Worm (Caenorhabditis elegans) whole organism, L2 larva: ENCODE measurements around the gene crn-6.
A peak's percentile ranks its signal among the peaks of the same experiment; 100 is the strongest.

ENCODE experiments used
- C34F6.9 ChIP-seq: fragments of 150-350 bp; optimal IDR thresholded peaks from 2 replicates; lab custom pipeline; 2014; ENCODE audit warnings: missing biosample characterization, missing genetic modification characterization
- F13H6.1 ChIP-seq: sonication (generic microtip); optimal IDR thresholded peaks from 2 replicates; lab custom pipeline; 2016; ENCODE audit warnings: missing genetic modification characterization, missing compliant biosample characterization
- R02D3.7 ChIP-seq: fragments of 150-350 bp; optimal IDR thresholded peaks from 2 replicates; lab custom pipeline; 2014; ENCODE audit warnings: missing biosample characterization, missing genetic modification characterization
- Y55F3AM.14 ChIP-seq: fragments of 200-800 bp; sonication (Bioruptor generic); optimal IDR thresholded peaks from 2 replicates; lab custom pipeline; 2018; ENCODE audit warnings: mild to moderate bottlenecking, missing genetic modification characterization, missing compliant biosample characterization
- ZK546.5 ChIP-seq: sonication (generic microtip); optimal IDR thresholded peaks from 2 replicates; lab custom pipeline; 2017; ENCODE audit warnings: missing biosample characterization, missing genetic modification characterization
- alr-1 ChIP-seq: fragments of 150-350 bp; optimal IDR thresholded peaks from 2 replicates; lab custom pipeline; 2014; ENCODE audit warnings: missing biosample characterization, missing genetic modification characterization
- aly-2 ChIP-seq: fragments of 150-350 bp; optimal IDR thresholded peaks from 2 replicates; lab custom pipeline; 2014; ENCODE audit warnings: missing biosample characterization, missing genetic modification characterization
- blmp-1 ChIP-seq: sonication (generic microtip); optimal IDR thresholded peaks from 2 replicates; lab custom pipeline; 2017; ENCODE audit warnings: missing genetic modification characterization, mild to moderate bottlenecking, missing compliant biosample characterization, antibody characterized with exemption, moderate library complexity; ENCODE audit not compliant: insufficient read depth
- ceh-16 ChIP-seq: fragments of 150-350 bp; optimal IDR thresholded peaks from 2 replicates; lab custom pipeline; 2014; ENCODE audit warnings: missing biosample characterization, missing genetic modification characterization
- crh-2 ChIP-seq: sonication (generic microtip); optimal IDR thresholded peaks from 2 replicates; lab custom pipeline; 2017; ENCODE audit warnings: missing biosample characterization, missing genetic modification characterization
- dmd-4 ChIP-seq: sonication (generic microtip); optimal IDR thresholded peaks from 2 replicates; lab custom pipeline; 2017; ENCODE audit warnings: missing biosample characterization, missing genetic modification characterization
- egl-27 ChIP-seq: sonication (generic microtip); optimal IDR thresholded peaks from 3 replicates; lab custom pipeline; 2017; ENCODE audit warnings: missing biosample characterization, missing genetic modification reagents, missing genetic modification characterization
- elt-1 ChIP-seq: fragments of 150-350 bp; optimal IDR thresholded peaks from 2 replicates; lab custom pipeline; 2014; ENCODE audit warnings: missing biosample characterization, missing genetic modification characterization
- fos-1 ChIP-seq: fragments of 150-350 bp; optimal IDR thresholded peaks from 2 replicates; lab custom pipeline; 2014; ENCODE audit warnings: missing biosample characterization, missing genetic modification characterization
- gmeb-1 ChIP-seq: fragments of 150-350 bp; optimal IDR thresholded peaks from 2 replicates; lab custom pipeline; 2014; ENCODE audit warnings: missing biosample characterization, missing genetic modification characterization
- lin-11 ChIP-seq: fragments of 150-350 bp; sonication (generic microtip); optimal IDR thresholded peaks from 2 replicates; lab custom pipeline; 2014; ENCODE audit warnings: missing biosample characterization, missing genetic modification characterization, inconsistent platforms, mixed read lengths
- lin-13 ChIP-seq: fragments of 150-350 bp; optimal IDR thresholded peaks from 2 replicates; lab custom pipeline; 2014; ENCODE audit warnings: missing biosample characterization, missing genetic modification reagents, missing genetic modification characterization
- lin-39 ChIP-seq: fragments of 150-350 bp; optimal IDR thresholded peaks from 2 replicates; lab custom pipeline; 2014; ENCODE audit warnings: missing biosample characterization, missing genetic modification reagents, missing genetic modification characterization
- lsy-2 ChIP-seq, 2 experiments: fragments of 150-350 bp in 1 of 2; sonication (generic microtip) in 1 of 2; optimal IDR thresholded peaks; 2 replicates each; lab custom pipeline; 2014 to 2017; ENCODE audit warnings: missing biosample characterization in 2 of 2, missing genetic modification characterization in 2 of 2
- mab-5 ChIP-seq: fragments of 150-350 bp; optimal IDR thresholded peaks from 2 replicates; lab custom pipeline; 2014; ENCODE audit warnings: missing biosample characterization, missing genetic modification characterization
- mbf-1 ChIP-seq: sonication (generic microtip); optimal IDR thresholded peaks from 2 replicates; lab custom pipeline; 2017; ENCODE audit warnings: missing biosample characterization, missing genetic modification characterization
- nhr-10 ChIP-seq: sonication (generic microtip); optimal IDR thresholded peaks from 2 replicates; lab custom pipeline; 2017; ENCODE audit warnings: missing biosample characterization, missing genetic modification characterization
- nhr-11 ChIP-seq: fragments of 150-350 bp; optimal IDR thresholded peaks from 2 replicates; lab custom pipeline; 2014; ENCODE audit warnings: missing biosample characterization, missing genetic modification characterization
- nhr-12 ChIP-seq: fragments of 150-350 bp; optimal IDR thresholded peaks from 2 replicates; lab custom pipeline; 2014; ENCODE audit warnings: missing biosample characterization, missing genetic modification characterization
- nhr-129 ChIP-seq: fragments of 150-350 bp; optimal IDR thresholded peaks from 2 replicates; lab custom pipeline; 2014; ENCODE audit warnings: missing biosample characterization, missing genetic modification characterization
- nhr-21 ChIP-seq: fragments of 150-350 bp; optimal IDR thresholded peaks from 2 replicates; lab custom pipeline; 2014; ENCODE audit warnings: missing biosample characterization, missing genetic modification characterization
- nhr-23 ChIP-seq: fragments of 150-350 bp; optimal IDR thresholded peaks from 2 replicates; lab custom pipeline; 2014; ENCODE audit warnings: missing biosample characterization, missing genetic modification reagents, missing genetic modification characterization
- nhr-237 ChIP-seq: fragments of 150-350 bp; optimal IDR thresholded peaks from 2 replicates; lab custom pipeline; 2014; ENCODE audit warnings: missing biosample characterization, missing genetic modification characterization
- nhr-25 ChIP-seq: fragments of 150-350 bp; sonication (generic microtip); optimal IDR thresholded peaks from 3 replicates; lab custom pipeline; 2014; ENCODE audit warnings: missing biosample characterization, missing genetic modification characterization
- nhr-6 ChIP-seq: fragments of 150-350 bp; optimal IDR thresholded peaks from 2 replicates; lab custom pipeline; 2014; ENCODE audit warnings: missing biosample characterization, missing genetic modification characterization
- peb-1 ChIP-seq: fragments of 150-350 bp; optimal IDR thresholded peaks from 2 replicates; lab custom pipeline; 2014; ENCODE audit warnings: missing biosample characterization, missing genetic modification characterization
- sem-4 ChIP-seq: fragments of 150-350 bp; optimal IDR thresholded peaks from 2 replicates; lab custom pipeline; 2014; ENCODE audit warnings: missing biosample characterization, missing genetic modification reagents, missing genetic modification characterization
- skn-1 ChIP-seq: sonication (generic microtip); optimal IDR thresholded peaks from 2 replicates; lab custom pipeline; 2017; ENCODE audit warnings: missing biosample characterization, missing genetic modification characterization
- sma-3 ChIP-seq: sonication (generic microtip); optimal IDR thresholded peaks from 2 replicates; lab custom pipeline; 2016; ENCODE audit warnings: missing genetic modification reagents, missing genetic modification characterization, missing compliant biosample characterization
- sma-9 ChIP-seq, 2 experiments: fragments of 150-350 bp in 1 of 2; sonication (generic microtip) in 1 of 2; optimal IDR thresholded peaks; 2 replicates each; lab custom pipeline; 2014 to 2016; ENCODE audit warnings: missing genetic modification characterization in 2 of 2, mild to moderate bottlenecking in 1 of 2, missing biosample characterization in 1 of 2, missing compliant biosample characterization in 1 of 2, missing genetic modification reagents in 1 of 2, moderate library complexity in 1 of 2
- snpc-4 ChIP-seq: fragments of 150-350 bp; optimal IDR thresholded peaks from 2 replicates; lab custom pipeline; 2014; ENCODE audit warnings: missing biosample characterization, missing genetic modification characterization
- unc-39 ChIP-seq: fragments of 150-350 bp; optimal IDR thresholded peaks from 2 replicates; lab custom pipeline; 2014; ENCODE audit warnings: missing biosample characterization, missing genetic modification characterization
- unc-55 ChIP-seq: fragments of 150-350 bp; sonication (generic microtip); optimal IDR thresholded peaks from 3 replicates; lab custom pipeline; 2014; ENCODE audit warnings: missing biosample characterization, missing genetic modification reagents, missing genetic modification characterization
- unc-62 ChIP-seq: fragments of 150-350 bp; optimal IDR thresholded peaks from 2 replicates; lab custom pipeline; 2014; ENCODE audit warnings: missing biosample characterization, missing genetic modification reagents, missing genetic modification characterization
- ztf-1 ChIP-seq: fragments of 200-800 bp; sonication (Bioruptor generic); conservative IDR thresholded peaks from 2 replicates; pipeline ENCODE4 v1.3.6; 2022; ENCODE audit warnings: missing genetic modification characterization, missing compliant biosample characterization

The crn-6 gene

ce11 chrIII:9393114-9393780, 26.2 kb downstream of the crn-6 start, which contains the start of the genes gpr-2 and rgr-1:
gpr-2 (minus strand) TSS chrIII:9393164.
rgr-1 (plus strand) TSS chrIII:9393730.
- TF ChIP-seq nhr-129 (tag; lab: Kevin White, UChicago) = peak; percentile 32
- no peak for TF ChIP-seq ZK546.5
- peak; percentile 11 for TF ChIP-seq lin-13 (GFP tag; lab: Kevin White, UChicago)
- peak; percentile 82 for TF ChIP-seq gmeb-1
- peak; percentile 12 for TF ChIP-seq lin-11 (tag; lab: Kevin White, UChicago)
- TF ChIP-seq nhr-23 = no peak
- peak in 1 of 2 experiments; percentile 33 for TF ChIP-seq lsy-2 (tag; optimal IDR thresholded peaks at IDR 0.05; lab: Kevin White, UChicago)
- TF ChIP-seq nhr-6 (tag; lab: Kevin White, UChicago) = no peak
- TF ChIP-seq unc-55 (GFP tag; lab: Kevin White, UChicago) = peak; percentile 52
- TF ChIP-seq, all 48 proteins: peak for 6

- no peak for TF ChIP-seq alr-1 (tag; lab: Kevin White, UChicago)
- TF ChIP-seq, all 48 proteins: peak for 0
Observed at ce11 chrIII:9401036-9401435, 34.0 kb downstream of the crn-6 start, which contains the start of gene nlp-48. nlp-48 (minus strand) TSS chrIII:9401136.

DNA sequence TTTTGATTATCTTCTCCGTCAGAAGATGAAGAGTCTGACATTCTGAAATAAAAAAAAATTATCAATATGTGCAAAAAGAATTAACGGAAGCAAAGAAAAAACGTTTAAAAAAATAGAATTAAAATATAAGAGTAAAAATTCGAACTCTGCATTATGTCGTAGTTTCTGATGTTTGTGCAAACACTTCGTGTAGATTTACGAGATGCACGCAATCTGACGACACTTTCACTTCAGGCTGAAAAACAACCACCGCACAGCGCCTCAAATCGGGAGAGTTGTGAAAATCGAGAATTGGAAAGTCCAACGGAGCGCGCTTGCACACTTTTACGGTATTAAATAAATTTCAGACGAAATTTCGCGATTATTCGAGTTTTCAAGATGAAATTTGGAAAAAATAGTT, 39.5 kb downstream of the crn-6 start, which contains the start of gene T26G10.1:
T26G10.1 (minus strand) TSS at position 42 of the 400 bp plus-strand sequence.
- TF ChIP-seq nhr-237 (tag; lab: Kevin White, UChicago) = no peak
- TF ChIP-seq unc-39 (tag; lab: Kevin White, UChicago) = no peak
- TF ChIP-seq ZK546.5 = peak; percentile 3
- TF ChIP-seq elt-1 = no peak
- TF ChIP-seq crh-2 = peak; percentile 76
- peak; percentile 56 for TF ChIP-seq sma-9 (GFP tag; optimal IDR thresholded peaks at IDR 0.05; lab: Kevin White, UChicago)
- no peak for TF ChIP-seq sma-9 (tag; optimal IDR thresholded peaks at IDR 0.05; lab: Kevin White, UChicago)
- TF ChIP-seq nhr-23 = no peak
- no peak for TF ChIP-seq ztf-1 (GFP tag; lab: Robert Waterston, UW)
- no peak for TF ChIP-seq unc-62 (GFP tag; lab: Kevin White, UChicago)
- peak; percentile 81 for TF ChIP-seq gmeb-1
- TF ChIP-seq nhr-25 (tag; lab: Kevin White, UChicago) = peak; percentile 72
- no peak for TF ChIP-seq Y55F3AM.14
- TF ChIP-seq R02D3.7 = peak; percentile 92
- peak; percentile 68 for TF ChIP-seq lin-13 (GFP tag; lab: Kevin White, UChicago)
- no peak for TF ChIP-seq peb-1 (tag; lab: Kevin White, UChicago)
- peak; percentile 68 for TF ChIP-seq F13H6.1
- TF ChIP-seq nhr-12 = no peak
- no peak for TF ChIP-seq aly-2 (tag; lab: Kevin White, UChicago)
- peak; percentile 67 for TF ChIP-seq sma-3
- peak; percentile 28 for TF ChIP-seq sem-4 (tag; lab: Kevin White, UChicago)
- TF ChIP-seq nhr-10 (tag; lab: Kevin White, UChicago) = no peak
- TF ChIP-seq C34F6.9 = peak; percentile 36
- TF ChIP-seq alr-1 (tag; lab: Kevin White, UChicago) = no peak
- TF ChIP-seq nhr-129 (tag; lab: Kevin White, UChicago) = peak; percentile 21
- TF ChIP-seq nhr-11 (tag; lab: Kevin White, UChicago) = no peak
- TF ChIP-seq lsy-2 (tag; optimal IDR thresholded peaks at IDR 0.05; lab: Kevin White, UChicago) = peak; percentile 75 to 91
- peak; percentile 54 for TF ChIP-seq nhr-21
- no peak for TF ChIP-seq dmd-4 (tag; lab: Kevin White, UChicago)
- TF ChIP-seq ceh-16 (tag; lab: Kevin White, UChicago) = no peak
- peak; percentile 50 for TF ChIP-seq egl-27 (tag; lab: Kevin White, UChicago)
- TF ChIP-seq snpc-4 (tag; lab: Kevin White, UChicago) = peak; percentile 60
- no peak for TF ChIP-seq lin-39 (tag; lab: Kevin White, UChicago)
- TF ChIP-seq skn-1 = no peak
- peak; percentile 83 for TF ChIP-seq unc-55 (GFP tag; lab: Kevin White, UChicago)
- peak; percentile 83 for TF ChIP-seq blmp-1 (tag; lab: Kevin White, UChicago)
- TF ChIP-seq fos-1 (tag; lab: Kevin White, UChicago) = no peak
- TF ChIP-seq mab-5 (tag; lab: Kevin White, UChicago) = peak; percentile 65
- no peak for TF ChIP-seq mbf-1 (tag; lab: Kevin White, UChicago)
